Worm (Caenorhabditis elegans): ENCODE measurements around the gene F41E7.9.

DNA sequence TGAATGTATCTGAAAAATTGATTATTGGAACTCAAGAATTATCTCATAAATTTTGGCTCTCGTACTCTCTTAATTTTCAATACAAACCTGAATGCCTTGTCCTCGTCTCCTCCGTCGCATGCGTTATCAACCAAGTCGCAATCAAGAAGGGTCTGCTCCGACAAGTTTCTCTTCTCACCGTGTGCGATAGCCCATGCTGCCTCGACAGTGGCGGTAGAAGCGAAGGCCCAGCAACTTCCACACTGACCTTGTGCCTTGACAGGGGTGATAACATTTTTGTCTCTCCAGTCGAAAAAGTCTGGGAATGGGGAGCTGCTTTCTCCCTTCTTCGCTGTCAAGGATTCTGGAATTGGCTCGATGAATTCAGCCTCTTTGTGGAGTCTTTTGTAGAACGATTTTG lies 24.2 kb upstream of the F41E7.9 start:
- no peak for TF ChIP-seq ref-1 (GFP tag; conservative IDR thresholded peaks at IDR 0.05)
- TF ChIP-seq ztf-29 (GFP tag; IDR thresholded peaks at IDR 0.05), result no peak
- no peak for TF ChIP-seq T22C8.4 (GFP tag; IDR thresholded peaks at IDR 0.05)
- TF ChIP-seq klf-2 (GFP tag; conservative IDR thresholded peaks at IDR 0.05), result no peak
- TF ChIP-seq med-1 (GFP tag; optimal IDR thresholded peaks at IDR 0.05; ENCODE audit: insufficient read depth), result no peak
- no peak for TF ChIP-seq flt-1 (GFP tag; IDR thresholded peaks at IDR 0.05)
- no peak for TF ChIP-seq cog-1 (tag; optimal IDR thresholded peaks at IDR 0.05)
- no peak for TF ChIP-seq tab-1 (GFP tag; IDR thresholded peaks at IDR 0.05)
- TF ChIP-seq ztf-23 (GFP tag; IDR thresholded peaks at IDR 0.05), result no peak

Measured in whole organism, midembryonic.